Worm (Caenorhabditis elegans): ENCODE data around the gene F14F8.14.
"Not testable (repeated sequence)": the region's sequence is repeated elsewhere in the genome, so short reads cannot be mapped to it uniquely, and the experiment has no call there.

F14F8.14 gene

ce11 chrV:16672198-16672597 lies 5.7 kb upstream of the F14F8.14 start, which contains the start of gene F14F8.8:
F14F8.8 (minus strand) TSS chrV:16672298.
- TF ChIP-seq T20F7.1 (GFP tag; optimal IDR thresholded peaks at IDR 0.05) = no peak
- no peak for TF ChIP-seq lin-29 (GFP tag; IDR thresholded peaks at IDR 0.05)
- no peak for TF ChIP-seq ceh-28 (tag; optimal IDR thresholded peaks at IDR 0.05)
- TF ChIP-seq spr-3 (GFP tag; optimal IDR thresholded peaks at IDR 0.05) = no peak
- no peak for TF ChIP-seq duxl-1 (tag; optimal IDR thresholded peaks at IDR 0.05; ENCODE audit: poor library complexity)
- no peak for TF ChIP-seq ctbp-1 (GFP tag; IDR thresholded peaks at IDR 0.05)
- TF ChIP-seq lin-39 (tag; optimal IDR thresholded peaks at IDR 0.05) = no peak
- TF ChIP-seq zfp-2 (tag; optimal IDR thresholded peaks at IDR 0.05) = no peak

ce11 chrV:16671190-16671589 lies 4.6 kb upstream of the F14F8.14 start, which contains the start of gene str-61:
str-61 (minus strand) TSS chrV:16671290.
- TF ChIP-seq aha-1 (tag) (peak; percentile 6), sdz-12 (GFP tag; optimal IDR thresholded peaks at IDR 0.05) (no peak)

- TF ChIP-seq nhr-237 (tag; optimal IDR thresholded peaks at IDR 0.05) = no peak
- no peak for TF ChIP-seq nhr-10 (tag; optimal IDR thresholded peaks at IDR 0.05)
- TF ChIP-seq daf-8 (GFP tag; IDR thresholded peaks at IDR 0.05) = no peak
These were observed 1.9 kb upstream of the F14F8.14 start, which contains the start of gene F14F8.9 for ce11 chrV:16668473-16668872. F14F8.9 (minus strand) TSS chrV:16668573.

ce11 chrV:16660816-16661215 lies 5.7 kb downstream of the F14F8.14 start, which contains the start of gene Y70C5B.2:
Y70C5B.2 (minus strand) TSS chrV:16660916.
- not testable (repeated sequence) for TF ChIP-seq saeg-2 (GFP tag; IDR thresholded peaks at IDR 0.05); skn-1 (tag; optimal IDR thresholded peaks at IDR 0.05); Y48G9A.11 (GFP tag; IDR thresholded peaks at IDR 0.05)

ce11 chrV:16654242-16654641 lies 12.3 kb downstream of the F14F8.14 start, which contains the start of gene W06G6.15:
W06G6.15 (plus strand) TSS chrV:16654542.
- TF ChIP-seq T20F7.1 (GFP tag; optimal IDR thresholded peaks at IDR 0.05); Y48G9A.11 (GFP tag; IDR thresholded peaks at IDR 0.05); tra-1 (GFP tag; IDR thresholded peaks at IDR 0.05): not testable (repeated sequence)

ce11 chrV:16649200-16649599 lies 17.3 kb downstream of the F14F8.14 start, which contains the start of gene W06G6.11:
W06G6.11 (minus strand) TSS chrV:16649300.
- TF ChIP-seq Y75B8A.6 (GFP tag; IDR thresholded peaks at IDR 0.05); madf-5 (GFP tag; IDR thresholded peaks at IDR 0.05); nhr-48 (tag; optimal IDR thresholded peaks at IDR 0.05): not testable (repeated sequence)

- TF ChIP-seq mdt-29 (GFP tag; IDR thresholded peaks at IDR 0.05) (0 out of 2 replicates have a peak, but pooled peaks have one; percentile 16), lim-7 (GFP tag; IDR thresholded peaks at IDR 0.05) (peak; percentile 72), egl-43 (GFP tag; IDR thresholded peaks at IDR 0.05) (0 out of 2 replicates have a peak, but pooled peaks have one; percentile 23), mep-1 (tag; optimal IDR thresholded peaks at IDR 0.05) (no peak), gei-8 (GFP tag; optimal IDR thresholded peaks at IDR 0.05) (no peak), ceh-62 (tag; optimal IDR thresholded peaks at IDR 0.05) (no peak), lin-39 (tag; optimal IDR thresholded peaks at IDR 0.05) (no peak), dmd-8 (GFP tag; IDR thresholded peaks at IDR 0.05) (no peak), pha-4 (GFP tag; IDR thresholded peaks at IDR 0.05) (peak; percentile 46; the same call in 1 of the 2 replicates), pha-4 (tag; optimal IDR thresholded peaks at IDR 0.05) (no peak), Y48G9A.11 (GFP tag; IDR thresholded peaks at IDR 0.05) (0 out of 2 replicates have a peak, but pooled peaks have one; percentile 10), spr-1 (tag; optimal IDR thresholded peaks at IDR 0.05) (no peak), jun-1 (tag; optimal IDR thresholded peaks at IDR 0.05) (no peak), ctbp-1 (GFP tag; IDR thresholded peaks at IDR 0.05) (no peak), ceh-20 (GFP tag; IDR thresholded peaks at IDR 0.05) (no peak), skn-1 (tag; optimal IDR thresholded peaks at IDR 0.05) (no peak), madf-9 (GFP tag; conservative IDR thresholded peaks at IDR 0.05) (0 out of 2 replicates have a peak, but pooled peaks have one; percentile 32), ama-1 (optimal IDR thresholded peaks at IDR 0.05) (no peak), attf-4 (tag; optimal IDR thresholded peaks at IDR 0.05) (no peak), nhr-25 (tag; optimal IDR thresholded peaks at IDR 0.05; ENCODE audit: borderline replicate concordance, insufficient read depth) (no peak), ceh-82 (tag; optimal IDR thresholded peaks at IDR 0.05) (no peak), nhr-41 (GFP tag; IDR thresholded peaks at IDR 0.05) (no peak)
These were observed 18.1 kb downstream of the F14F8.14 start, which contains the start of gene W06G6.20 for ce11 chrV:16648317-16649018. W06G6.20 (minus strand) TSS chrV:16648367.

All from whole organism, L4 larva.